Worm (Caenorhabditis elegans): ENCODE results near the gene T24G10.2.

Gene T24G10.2

DNA sequence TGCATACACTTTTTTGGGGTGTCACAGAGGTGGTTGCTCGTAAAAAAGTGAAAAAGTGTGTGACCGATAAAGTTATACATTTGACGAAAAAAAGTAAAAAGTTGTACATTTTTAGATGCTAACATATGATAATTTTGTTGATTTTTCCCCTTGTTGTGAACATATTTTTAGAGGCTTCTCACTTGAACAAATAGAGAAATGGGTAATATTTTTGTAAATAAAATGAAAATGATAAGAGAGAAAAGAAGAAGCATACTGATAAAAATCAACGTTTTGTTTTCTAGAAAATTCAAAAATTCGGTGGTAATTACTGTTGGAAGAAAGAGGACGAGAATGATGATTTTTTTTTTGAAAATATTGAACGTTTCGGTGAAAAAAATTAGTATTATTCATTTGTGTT lies 22.3 kb downstream of the T24G10.2 start:
- TF ChIP-seq hlh-30 (tag; optimal IDR thresholded peaks at IDR 0.05; ENCODE audit: insufficient read depth) (no peak), C08G9.2 (tag; optimal IDR thresholded peaks at IDR 0.05) (no peak), hlh-6 (tag; optimal IDR thresholded peaks at IDR 0.05) (no peak), fkh-10 (GFP tag; optimal IDR thresholded peaks at IDR 0.05) (no peak), pat-9 (tag; optimal IDR thresholded peaks at IDR 0.05) (no peak), unc-3 (GFP tag; conservative IDR thresholded peaks at IDR 0.05) (no peak), unc-3 (tag; optimal IDR thresholded peaks at IDR 0.05) (no peak), C38D4.7 (GFP tag; optimal IDR thresholded peaks at IDR 0.05) (no peak), ceh-24 (tag; optimal IDR thresholded peaks at IDR 0.05) (no peak), Y22D7AL.16 (tag; optimal IDR thresholded peaks at IDR 0.05) (no peak), elt-4 (tag; optimal IDR thresholded peaks at IDR 0.05) (no peak), pha-2 (tag; optimal IDR thresholded peaks at IDR 0.05) (no peak), syd-9 (tag; optimal IDR thresholded peaks at IDR 0.05) (no peak), nhr-11 (tag; optimal IDR thresholded peaks at IDR 0.05) (no peak), hlh-8 (tag; optimal IDR thresholded peaks at IDR 0.05) (no peak), ceh-34 (tag; optimal IDR thresholded peaks at IDR 0.05) (no peak), nhr-232 (tag; optimal IDR thresholded peaks at IDR 0.05) (no peak)

DNA sequence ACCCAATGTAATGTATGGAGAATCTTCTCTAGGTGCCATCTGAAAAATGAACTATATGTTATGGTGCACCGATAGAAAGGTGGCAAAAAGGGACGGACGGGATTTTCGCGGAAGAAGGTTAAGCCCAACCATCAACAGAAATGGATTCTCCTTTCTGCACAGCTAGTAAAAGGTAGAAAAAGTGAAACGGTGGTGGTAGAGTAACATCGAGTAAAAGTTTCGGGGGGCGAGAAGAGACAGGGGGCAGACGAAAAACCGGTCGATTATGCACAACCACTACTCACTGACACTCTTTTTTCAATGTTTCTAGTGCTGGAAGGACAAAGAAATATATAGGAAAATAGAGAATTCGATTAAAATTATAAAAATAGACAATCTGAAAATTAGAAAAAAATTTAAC lies 23.0 kb downstream of the T24G10.2 start:
- TF ChIP-seq ceh-48 (tag; optimal IDR thresholded peaks at IDR 0.05) (no peak), nhr-11 (tag; optimal IDR thresholded peaks at IDR 0.05) (no peak), fax-1 (tag; optimal IDR thresholded peaks at IDR 0.05) (no peak), pax-1 (tag; optimal IDR thresholded peaks at IDR 0.05) (no peak), dve-1 (tag; optimal IDR thresholded peaks at IDR 0.05) (no peak)

DNA sequence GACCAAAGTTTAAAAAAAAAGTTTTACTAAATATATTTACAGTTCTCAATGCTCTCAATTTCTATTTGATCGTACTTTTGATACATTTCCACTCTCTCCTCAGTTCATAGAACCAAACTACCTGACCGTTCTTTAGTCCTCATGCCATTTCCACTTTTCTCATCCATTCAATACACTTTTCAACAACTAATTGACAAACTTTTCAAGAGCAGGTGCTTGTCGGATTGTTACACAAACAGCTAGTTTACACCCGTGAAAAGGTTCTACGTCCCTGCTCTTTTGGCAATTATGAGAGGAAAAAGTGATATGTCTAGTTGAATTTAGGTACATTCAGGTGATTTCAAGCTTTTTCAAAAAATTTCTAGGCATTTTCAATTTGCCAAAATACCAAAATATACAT lies 24.6 kb downstream of the T24G10.2 start:
- TF ChIP-seq nhr-232 (tag; optimal IDR thresholded peaks at IDR 0.05) (no peak), lim-6 (tag; optimal IDR thresholded peaks at IDR 0.05) (no peak), dmd-4 (tag; optimal IDR thresholded peaks at IDR 0.05; ENCODE audit: borderline replicate concordance) (no peak), ceh-19 (GFP tag; optimal IDR thresholded peaks at IDR 0.05) (no peak), nhr-11 (tag; optimal IDR thresholded peaks at IDR 0.05) (no peak), T23F11.4 (GFP tag; optimal IDR thresholded peaks at IDR 0.05) (no peak), zip-5 (tag; optimal IDR thresholded peaks at IDR 0.05) (no peak), ceh-18 (tag; optimal IDR thresholded peaks at IDR 0.05) (no peak), pag-3 (tag; optimal IDR thresholded peaks at IDR 0.05; ENCODE audit: borderline replicate concordance) (no peak), lin-11 (tag; optimal IDR thresholded peaks at IDR 0.05) (no peak), pha-2 (tag; optimal IDR thresholded peaks at IDR 0.05) (no peak), nfya-1 (tag; optimal IDR thresholded peaks at IDR 0.05) (no peak), ttx-3 (tag; optimal IDR thresholded peaks at IDR 0.05) (no peak), tbx-2 (tag; optimal IDR thresholded peaks at IDR 0.05) (no peak), sox-2 (GFP tag; IDR thresholded peaks at IDR 0.05) (no peak), ceh-14 (tag; optimal IDR thresholded peaks at IDR 0.05) (no peak), ceh-6 (GFP tag; optimal IDR thresholded peaks at IDR 0.05) (no peak), dve-1 (tag; optimal IDR thresholded peaks at IDR 0.05) (no peak)

DNA sequence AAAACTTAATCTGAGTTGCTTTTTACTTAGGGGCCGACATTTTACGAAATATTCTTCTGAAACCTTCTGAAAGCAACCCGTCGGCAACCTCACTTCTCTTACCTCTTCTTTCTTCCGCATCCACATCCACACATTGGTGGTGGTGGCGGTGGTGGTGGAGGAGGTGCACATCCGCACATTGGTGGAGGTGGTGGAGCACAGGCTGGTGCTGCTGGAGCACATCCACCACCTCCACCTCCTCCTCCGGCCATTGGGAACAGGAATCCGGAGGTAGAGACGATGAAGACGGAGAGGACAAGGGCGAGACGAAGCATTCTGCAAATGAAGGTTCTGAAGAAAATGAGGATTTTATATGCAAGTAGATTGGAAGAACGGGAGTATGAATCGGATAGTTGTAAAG lies 28.9 kb downstream of the T24G10.2 start, which contains the start of gene grl-22:
grl-22 (minus strand) TSS at position 332 of the 400 bp plus-strand sequence.
- TF ChIP-seq ceh-9 (tag; optimal IDR thresholded peaks at IDR 0.05) (no peak), unc-42 (tag; optimal IDR thresholded peaks at IDR 0.05) (no peak), che-1 (tag; optimal IDR thresholded peaks at IDR 0.05) (no peak), ceh-34 (tag; optimal IDR thresholded peaks at IDR 0.05) (no peak), lin-11 (tag; optimal IDR thresholded peaks at IDR 0.05) (no peak), ceh-31 (tag; optimal IDR thresholded peaks at IDR 0.05) (no peak), pqm-1 (tag; optimal IDR thresholded peaks at IDR 0.05) (no peak), unc-3 (GFP tag; conservative IDR thresholded peaks at IDR 0.05) (no peak), unc-3 (tag; optimal IDR thresholded peaks at IDR 0.05) (no peak), eyg-1 (tag; optimal IDR thresholded peaks at IDR 0.05) (no peak), pag-3 (tag; optimal IDR thresholded peaks at IDR 0.05; ENCODE audit: borderline replicate concordance) (no peak), K09A11.1 (tag; optimal IDR thresholded peaks at IDR 0.05; ENCODE audit: insufficient read depth) (no peak), odd-2 (tag; optimal IDR thresholded peaks at IDR 0.05) (no peak), C38D4.7 (GFP tag; optimal IDR thresholded peaks at IDR 0.05) (no peak), ceh-18 (tag; optimal IDR thresholded peaks at IDR 0.05) (no peak), gmeb-2 (tag; optimal IDR thresholded peaks at IDR 0.05) (no peak), ceh-6 (GFP tag; optimal IDR thresholded peaks at IDR 0.05) (no peak)

All from whole organism, late embryonic.